Worm (Caenorhabditis elegans): ENCODE measurements around the gene thoc-1.

DNA sequence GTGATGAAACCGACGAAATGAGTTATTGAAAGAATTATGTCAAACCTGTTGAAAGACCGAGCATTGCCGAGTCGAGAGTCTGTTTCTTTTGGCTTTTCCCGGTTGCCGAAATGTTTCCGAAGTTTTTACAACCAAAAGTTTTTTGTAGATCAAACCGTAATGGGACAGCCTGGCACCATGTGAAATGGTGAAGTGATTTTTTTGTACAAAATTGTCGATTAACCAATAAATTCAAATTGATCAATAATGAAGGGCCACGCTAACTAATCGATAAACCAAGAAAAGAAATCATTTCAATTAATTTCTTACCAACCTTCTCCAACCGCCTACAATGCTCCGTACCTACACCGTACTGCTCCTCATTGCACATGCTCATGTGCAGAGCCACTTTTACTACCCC is 10.4 kb upstream of the thoc-1 start, which contains the start of gene T02H6.3:
- TF ChIP-seq him-1 (tag; optimal IDR thresholded peaks at IDR 0.05) = no peak
- no peak for TF ChIP-seq W03F9.2 (tag; optimal IDR thresholded peaks at IDR 0.05)
